Fruit fly (Drosophila melanogaster): ENCODE measurements around the gene CG31643.

- TF ChIP-seq CG11617 (GFP tag; optimal IDR thresholded peaks at IDR 0.05) (no peak), bab1 (GFP tag; optimal IDR thresholded peaks at IDR 0.05) (no peak), toe (GFP tag; optimal IDR thresholded peaks at IDR 0.05) (no peak), CG33017 (tag; optimal IDR thresholded peaks at IDR 0.05) (no peak), tj (GFP tag; optimal IDR thresholded peaks at IDR 0.05) (no peak), CG7101 (tag; optimal IDR thresholded peaks at IDR 0.05) (no peak), ovo (GFP tag; optimal IDR thresholded peaks at IDR 0.05) (no peak)
Observed at dm6 chr2L:6019352-6020131, 18.4 kb upstream of the CG31643 start, which contains the start of gene H2.0.

Measured in whole organism, adult.